Worm (Caenorhabditis elegans) whole organism, L1 larva: Measurements from ENCODE around the gene moa-2.

Source experiments
- C16A3.4 ChIP-seq: fragments of 150-350 bp; optimal IDR thresholded peaks from 2 replicates; lab custom pipeline; 2014; ENCODE audit warnings: missing biosample characterization, missing genetic modification characterization
- C34B4.2 ChIP-seq: sonication (generic microtip); optimal IDR thresholded peaks from 2 replicates; lab custom pipeline; 2017; ENCODE audit warnings: mild to moderate bottlenecking, missing genetic modification characterization, missing compliant biosample characterization
- F16B12.6 ChIP-seq: fragments of 150-350 bp; optimal IDR thresholded peaks from 2 replicates; lab custom pipeline; 2014; ENCODE audit warnings: missing biosample characterization, missing genetic modification characterization
- Y116A8C.19 ChIP-seq: sonication (generic microtip); optimal IDR thresholded peaks from 2 replicates; lab custom pipeline; 2016; ENCODE audit warnings: missing compliant biosample characterization, missing genetic modification characterization, borderline replicate concordance
- alr-1 ChIP-seq: fragments of 200-800 bp; sonication (Bioruptor generic); optimal IDR thresholded peaks from 2 replicates; lab custom pipeline; 2018; ENCODE audit warnings: borderline replicate concordance, mild to moderate bottlenecking, missing genetic modification characterization, missing compliant biosample characterization
- aly-2 ChIP-seq: fragments of 150-350 bp; optimal IDR thresholded peaks from 2 replicates; lab custom pipeline; 2014; ENCODE audit warnings: missing biosample characterization, missing genetic modification characterization
- ama-1 ChIP-seq: fragments of 150-350 bp; optimal IDR thresholded peaks from 2 replicates; lab custom pipeline; 2014
- ceh-63 ChIP-seq: fragments of 200-800 bp; sonication (Bioruptor generic); optimal IDR thresholded peaks from 2 replicates; lab custom pipeline; 2018; ENCODE audit warnings: mild to moderate bottlenecking, missing genetic modification characterization, missing compliant biosample characterization
- ceh-8 ChIP-seq: fragments of 200-800 bp; sonication (Bioruptor generic); optimal IDR thresholded peaks from 2 replicates; lab custom pipeline; 2018; ENCODE audit warnings: mild to moderate bottlenecking, missing genetic modification characterization, moderate library complexity, missing compliant biosample characterization
- ceh-88 ChIP-seq: fragments of 200-800 bp; sonication (Bioruptor generic); IDR thresholded peaks from 2 replicates; pipeline ENCODE4 v1.3.6; 2022; ENCODE audit warnings: missing genetic modification characterization, missing compliant biosample characterization
- ceh-90 ChIP-seq: sonication (generic microtip); optimal IDR thresholded peaks from 2 replicates; lab custom pipeline; 2016; ENCODE audit warnings: missing genetic modification characterization, missing compliant biosample characterization
- ces-1 ChIP-seq: fragments of 150-350 bp; optimal IDR thresholded peaks from 2 replicates; lab custom pipeline; 2014; ENCODE audit warnings: missing biosample characterization, missing genetic modification reagents, missing genetic modification characterization
- dsc-1 ChIP-seq: sonication (generic microtip); optimal IDR thresholded peaks from 2 replicates; lab custom pipeline; 2016; ENCODE audit warnings: mild to moderate bottlenecking, missing genetic modification characterization, missing compliant biosample characterization
- egl-13 ChIP-seq: sonication (generic microtip); optimal IDR thresholded peaks from 2 replicates; lab custom pipeline; 2016; ENCODE audit warnings: missing genotype, missing genetic modification reagents, missing genetic modification characterization, missing compliant biosample characterization
- egl-27 ChIP-seq, 2 experiments: fragments of 150-350 bp in 1 of 2; sonication (generic microtip); optimal IDR thresholded peaks; 3 replicates each; lab custom pipeline; 2017 to 2018; ENCODE audit warnings: missing biosample characterization in 2 of 2, missing genetic modification characterization in 2 of 2, missing genetic modification reagents in 2 of 2
- elt-2 ChIP-seq: sonication (generic microtip); optimal IDR thresholded peaks from 2 replicates; lab custom pipeline; 2016; ENCODE audit warnings: missing genetic modification characterization, mild to moderate bottlenecking, inconsistent platforms, missing compliant biosample characterization, missing genetic modification reagents
- ets-5 ChIP-seq: fragments of 200-800 bp; sonication (Bioruptor generic); IDR thresholded peaks from 2 replicates; pipeline ENCODE4 v1.3.6; 2022; ENCODE audit warnings: missing genetic modification characterization, missing compliant biosample characterization
- fkh-10 ChIP-seq: sonication (generic microtip); optimal IDR thresholded peaks from 2 replicates; lab custom pipeline; 2017; ENCODE audit warnings: missing biosample characterization, missing genetic modification reagents, missing genetic modification characterization
- fkh-4 ChIP-seq: sonication (generic microtip); optimal IDR thresholded peaks from 2 replicates; lab custom pipeline; 2016; ENCODE audit warnings: missing compliant biosample characterization, missing genetic modification characterization, borderline replicate concordance
- fkh-8 ChIP-seq: sonication (generic microtip); optimal IDR thresholded peaks from 2 replicates; lab custom pipeline; 2016; ENCODE audit warnings: mild to moderate bottlenecking, missing genetic modification characterization, missing compliant biosample characterization
- fos-1 ChIP-seq: fragments of 150-350 bp; optimal IDR thresholded peaks from 2 replicates; lab custom pipeline; 2014; ENCODE audit warnings: missing biosample characterization, missing genetic modification characterization
- hlh-17 ChIP-seq: fragments of 200-800 bp; sonication (Bioruptor generic); optimal IDR thresholded peaks from 2 replicates; lab custom pipeline; 2018; ENCODE audit warnings: missing genetic modification characterization, mild to moderate bottlenecking, missing compliant biosample characterization, moderate library complexity, borderline replicate concordance
- hpl-2 ChIP-seq: fragments of 150-350 bp; optimal IDR thresholded peaks from 2 replicates; lab custom pipeline; 2014; ENCODE audit warnings: missing biosample characterization, missing genetic modification reagents, missing genetic modification characterization
- jun-1 ChIP-seq: fragments of 150-350 bp; optimal IDR thresholded peaks from 2 replicates; lab custom pipeline; 2014; ENCODE audit warnings: missing biosample characterization, missing genetic modification reagents, missing genetic modification characterization
- lin-14 ChIP-seq: fragments of 200-800 bp; sonication (Bioruptor generic); optimal IDR thresholded peaks from 2 replicates; lab custom pipeline; 2018; ENCODE audit warnings: mild to moderate bottlenecking, missing genetic modification characterization, moderate library complexity, missing compliant biosample characterization
- lin-39 ChIP-seq: fragments of 150-350 bp; optimal IDR thresholded peaks from 2 replicates; lab custom pipeline; 2014; ENCODE audit warnings: missing biosample characterization, missing genetic modification reagents, missing genetic modification characterization
- lir-3 ChIP-seq: sonication (generic microtip); optimal IDR thresholded peaks from 2 replicates; lab custom pipeline; 2016; ENCODE audit warnings: mild to moderate bottlenecking, missing genetic modification characterization, moderate library complexity, missing compliant biosample characterization; ENCODE audit not compliant: poor library complexity
- lsy-2 ChIP-seq, 2 experiments: fragments of 150-350 bp; optimal IDR thresholded peaks; 2 replicates each; lab custom pipeline; 2014; ENCODE audit warnings: missing biosample characterization in 2 of 2, missing genetic modification characterization in 2 of 2
- mef-2 ChIP-seq: fragments of 150-350 bp; optimal IDR thresholded peaks from 2 replicates; lab custom pipeline; 2014; ENCODE audit warnings: missing biosample characterization, missing genetic modification characterization
- nhr-28 ChIP-seq: fragments of 150-350 bp; optimal IDR thresholded peaks from 2 replicates; lab custom pipeline; 2014; ENCODE audit warnings: missing biosample characterization, missing genetic modification characterization
- nhr-71 ChIP-seq: sonication (generic microtip); optimal IDR thresholded peaks from 2 replicates; lab custom pipeline; 2016; ENCODE audit warnings: mild to moderate bottlenecking, missing genetic modification characterization, moderate library complexity, missing compliant biosample characterization
- nhr-76 ChIP-seq: sonication (generic microtip); optimal IDR thresholded peaks from 2 replicates; lab custom pipeline; 2017; ENCODE audit warnings: missing biosample characterization, missing genetic modification characterization
- nhr-84 ChIP-seq: sonication (generic microtip); optimal IDR thresholded peaks from 2 replicates; lab custom pipeline; 2017; ENCODE audit warnings: missing biosample characterization, missing genetic modification characterization
- nhr-85 ChIP-seq: sonication (generic microtip); peaks from one replicate; lab custom pipeline; 2016; ENCODE audit warnings: missing genetic modification characterization, inconsistent platforms, missing compliant biosample characterization
- nhr-90 ChIP-seq: sonication (generic microtip); optimal IDR thresholded peaks from 2 replicates; lab custom pipeline; 2016; ENCODE audit warnings: mild to moderate bottlenecking, missing genetic modification characterization, missing compliant biosample characterization; ENCODE audit not compliant: poor library complexity
- pag-3 ChIP-seq: sonication (generic microtip); optimal IDR thresholded peaks from 2 replicates; lab custom pipeline; 2017; ENCODE audit warnings: missing genetic modification characterization, mild to moderate bottlenecking, missing compliant biosample characterization, antibody characterized with exemption, borderline replicate concordance; ENCODE audit not compliant: insufficient read depth
- pqm-1 ChIP-seq: sonication (generic microtip); optimal IDR thresholded peaks from 3 replicates; lab custom pipeline; 2017; ENCODE audit warnings: missing biosample characterization, missing genetic modification characterization
- rnt-1 ChIP-seq: sonication (generic microtip); optimal IDR thresholded peaks from 2 replicates; lab custom pipeline; 2016; ENCODE audit warnings: mild to moderate bottlenecking, missing genetic modification characterization, moderate library complexity, missing compliant biosample characterization
- skn-1 ChIP-seq: fragments of 150-350 bp; optimal IDR thresholded peaks from 2 replicates; lab custom pipeline; 2014; ENCODE audit warnings: missing biosample characterization, missing genetic modification characterization
- snu-23 ChIP-seq: sonication (generic microtip); optimal IDR thresholded peaks from 2 replicates; lab custom pipeline; 2016; ENCODE audit warnings: missing genetic modification characterization, missing compliant biosample characterization
- sptf-1 ChIP-seq: fragments of 150-350 bp; optimal IDR thresholded peaks from 2 replicates; lab custom pipeline; 2014; ENCODE audit warnings: missing biosample characterization, missing genetic modification characterization
- sup-37 ChIP-seq: fragments of 200-800 bp; sonication (Bioruptor generic); optimal IDR thresholded peaks from 2 replicates; lab custom pipeline; 2018; ENCODE audit warnings: mild to moderate bottlenecking, missing genetic modification characterization, missing compliant biosample characterization
- swsn-7 ChIP-seq: sonication (generic microtip); optimal IDR thresholded peaks from 2 replicates; lab custom pipeline; 2016; ENCODE audit warnings: missing genetic modification characterization, missing compliant biosample characterization
- tlp-1 ChIP-seq: fragments of 150-350 bp; optimal IDR thresholded peaks from 2 replicates; lab custom pipeline; 2014; ENCODE audit warnings: missing biosample characterization, missing genetic modification characterization
- unc-130 ChIP-seq: fragments of 150-350 bp; optimal IDR thresholded peaks from 2 replicates; lab custom pipeline; 2017; ENCODE audit warnings: missing biosample characterization, missing genetic modification characterization, inconsistent platforms
- unc-62 ChIP-seq: fragments of 150-350 bp; optimal IDR thresholded peaks from 2 replicates; lab custom pipeline; 2014; ENCODE audit warnings: missing biosample characterization, missing genetic modification reagents, missing genetic modification characterization
- unc-86 ChIP-seq: sonication (generic microtip); optimal IDR thresholded peaks from 2 replicates; lab custom pipeline; 2016; ENCODE audit warnings: missing genetic modification characterization, missing compliant biosample characterization
- unc-98 ChIP-seq: fragments of 200-800 bp; sonication (Bioruptor generic); IDR thresholded peaks from 2 replicates; pipeline ENCODE4 v1.3.6; 2022; ENCODE audit warnings: missing genetic modification characterization, missing compliant biosample characterization
- xbp-1 ChIP-seq: sonication (generic microtip); optimal IDR thresholded peaks from 2 replicates; lab custom pipeline; 2016; ENCODE audit warnings: missing genetic modification characterization, missing compliant biosample characterization
- zag-1 ChIP-seq: fragments of 150-350 bp; optimal IDR thresholded peaks from 2 replicates; lab custom pipeline; 2014; ENCODE audit warnings: missing biosample characterization, missing genetic modification characterization
- zip-4 ChIP-seq: fragments of 200-800 bp; sonication (Bioruptor generic); optimal IDR thresholded peaks from 2 replicates; lab custom pipeline; 2018; ENCODE audit warnings: mild to moderate bottlenecking, missing genetic modification characterization, moderate library complexity, missing compliant biosample characterization
- ztf-11 ChIP-seq, 2 experiments: sonication (generic microtip); optimal IDR thresholded peaks; 2 replicates each; lab custom pipeline; 2016 to 2017; ENCODE audit warnings: missing genetic modification characterization in 2 of 2, missing biosample characterization in 1 of 2, missing compliant biosample characterization in 1 of 2
- ztf-4 ChIP-seq: fragments of 150-350 bp; optimal IDR thresholded peaks from 2 replicates; lab custom pipeline; 2014; ENCODE audit warnings: missing biosample characterization, missing genetic modification characterization

The moa-2 gene

DNA sequence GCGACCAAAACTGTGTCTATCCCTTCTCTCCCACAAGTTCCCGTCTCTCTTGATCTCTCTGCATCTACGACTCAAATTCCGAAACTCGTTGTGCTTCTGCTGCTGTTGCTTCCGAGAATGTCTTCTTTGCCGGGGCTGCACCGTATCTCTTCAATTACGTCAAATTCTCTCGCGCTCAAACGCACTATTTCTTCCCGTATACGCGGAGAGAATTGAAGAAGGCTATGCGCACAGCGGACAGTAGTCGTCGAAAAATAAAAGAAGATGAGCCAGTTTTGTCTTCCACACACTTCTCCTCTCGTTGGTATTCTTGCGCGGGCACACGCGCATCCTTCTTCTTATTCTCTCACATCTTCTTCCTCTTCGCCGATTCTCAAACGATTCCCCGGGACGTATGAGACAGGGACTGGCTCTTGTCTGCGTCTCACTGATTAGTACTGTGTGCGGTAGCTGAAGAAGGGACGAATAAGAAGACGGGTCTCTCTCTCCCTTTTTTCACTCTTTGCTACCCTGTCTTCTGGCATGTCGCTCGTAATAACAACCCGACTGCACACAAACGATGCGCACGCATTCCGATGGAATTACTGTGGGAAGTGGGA, 22.4 kb downstream of the moa-2 start:
- no peak for TF ChIP-seq sup-37 (GFP tag; lab: Kevin White, UChicago)
- TF ChIP-seq snu-23 (GFP tag; lab: Kevin White, UChicago) = peak; percentile 50
- TF ChIP-seq nhr-85 (tag; lab: Kevin White, UChicago) = peak; percentile 31
- no peak for TF ChIP-seq egl-27 (tag; optimal IDR thresholded peaks at IDR 0.05; lab: Kevin White, UChicago)
- no peak for TF ChIP-seq nhr-28 (tag; lab: Kevin White, UChicago)
- TF ChIP-seq ztf-4 (tag; lab: Kevin White, UChicago) = no peak
- TF ChIP-seq tlp-1 (tag; lab: Kevin White, UChicago) = no peak
- TF ChIP-seq Y116A8C.19 (tag; lab: Kevin White, UChicago) = no peak
- TF ChIP-seq hlh-17 (GFP tag; lab: Kevin White, UChicago) = no peak
- no peak for TF ChIP-seq dsc-1 (tag; lab: Kevin White, UChicago)
- TF ChIP-seq lir-3 (tag; lab: Kevin White, UChicago) = no peak
- TF ChIP-seq mef-2 (tag; lab: Kevin White, UChicago) = no peak
- no peak for TF ChIP-seq unc-98
- TF ChIP-seq unc-62 (GFP tag; lab: Kevin White, UChicago) = no peak
- peak; percentile 3 for TF ChIP-seq nhr-71 (tag; lab: Kevin White, UChicago)
- TF ChIP-seq pag-3 (tag; lab: Kevin White, UChicago) = no peak
- no peak for TF ChIP-seq ces-1 (GFP tag; lab: Kevin White, UChicago)
- peak; percentile 2 for TF ChIP-seq rnt-1 (tag; lab: Kevin White, UChicago)
- TF ChIP-seq alr-1 (tag; lab: Kevin White, UChicago) = no peak
- no peak for TF ChIP-seq ceh-63 (GFP tag; lab: Kevin White, UChicago)
- TF ChIP-seq jun-1 (tag; lab: Kevin White, UChicago) = no peak
- TF ChIP-seq C34B4.2 (tag; lab: Kevin White, UChicago) = no peak
- TF ChIP-seq fos-1 (tag; lab: Kevin White, UChicago) = no peak
- TF ChIP-seq nhr-76 (tag; lab: Kevin White, UChicago) = no peak
- no peak for TF ChIP-seq ceh-90
- TF ChIP-seq fkh-10 (GFP tag; lab: Kevin White, UChicago) = no peak
- no peak for TF ChIP-seq ceh-8 (GFP tag; lab: Kevin White, UChicago)
- TF ChIP-seq nhr-90 (tag; lab: Kevin White, UChicago) = no peak
- peak; percentile 16 for TF ChIP-seq xbp-1 (tag; lab: Kevin White, UChicago)
- TF ChIP-seq lin-14 = peak; percentile 68
- TF ChIP-seq lin-39 (tag; lab: Kevin White, UChicago) = no peak
- TF ChIP-seq C16A3.4 (tag; lab: Kevin White, UChicago) = no peak
- TF ChIP-seq ztf-11 (tag; optimal IDR thresholded peaks at IDR 0.05; lab: Kevin White, UChicago) = no peak
- no peak for TF ChIP-seq zag-1 (tag; lab: Kevin White, UChicago)
- no peak for TF ChIP-seq F16B12.6 (tag; lab: Kevin White, UChicago)
- peak in 1 of 2 experiments; percentile 34 for TF ChIP-seq lsy-2 (tag; optimal IDR thresholded peaks at IDR 0.05; lab: Kevin White, UChicago)
- no peak for TF ChIP-seq ets-5 (GFP tag; lab: Robert Waterston, UW)
- TF ChIP-seq unc-86 (tag; lab: Kevin White, UChicago) = no peak
- TF ChIP-seq egl-13 = no peak
- TF ChIP-seq ceh-88 = no peak
- TF ChIP-seq nhr-84 (tag; lab: Kevin White, UChicago) = no peak
- no peak for TF ChIP-seq unc-130 (tag; lab: Kevin White, UChicago)
- no peak for TF ChIP-seq aly-2 (tag; lab: Kevin White, UChicago)
- TF ChIP-seq hpl-2 = no peak
- no peak for TF ChIP-seq pqm-1 (tag; lab: Kevin White, UChicago)
- no peak for TF ChIP-seq ama-1 (lab: Kevin White, UChicago)
- TF ChIP-seq sptf-1 (tag; lab: Kevin White, UChicago) = no peak
- TF ChIP-seq fkh-4 (tag; lab: Kevin White, UChicago) = no peak
- no peak for TF ChIP-seq fkh-8 (tag; lab: Kevin White, UChicago)
- no peak for TF ChIP-seq skn-1 (tag; lab: Kevin White, UChicago)
- no peak for TF ChIP-seq zip-4
- peak; percentile 20 for TF ChIP-seq swsn-7
- no peak for TF ChIP-seq elt-2 (tag; lab: Kevin White, UChicago)
